Fruit fly (Drosophila melanogaster): ENCODE measurements around the gene MTA1-like.

Gene MTA1-like

dm6 chr3R:5601044-5601523, 47.5 kb downstream of the MTA1-like start, which contains the start of the genes kra and SecS (continued):
- TF ChIP-seq CG11723 (GFP tag; optimal IDR thresholded peaks at IDR 0.05): peak; percentile 57
- peak; percentile 82 for TF ChIP-seq phol (tag; optimal IDR thresholded peaks at IDR 0.05)
- TF ChIP-seq CG3847 (GFP tag; IDR thresholded peaks at IDR 0.05): no peak
- TF ChIP-seq Sox100B (GFP tag; optimal IDR thresholded peaks at IDR 0.05): peak; percentile 71
- peak; percentile 35 for TF ChIP-seq Antp (GFP tag; optimal IDR thresholded peaks at IDR 0.05)
- peak; percentile 14 for TF ChIP-seq CG13894 (tag; optimal IDR thresholded peaks at IDR 0.05)
- TF ChIP-seq HHEX (GFP tag; optimal IDR thresholded peaks at IDR 0.05): peak; percentile 3
- TF ChIP-seq Ets97D (GFP tag; optimal IDR thresholded peaks at IDR 0.05): peak; percentile 92
- peak; percentile 40 for TF ChIP-seq CG9609 (GFP tag; optimal IDR thresholded peaks at IDR 0.05)
- peak; percentile 97 for TF ChIP-seq CG9797 (GFP tag; optimal IDR thresholded peaks at IDR 0.05)
- peak; percentile 62 for TF ChIP-seq CG7556 (GFP tag; optimal IDR thresholded peaks at IDR 0.05)
- TF ChIP-seq HLH54F (GFP tag; optimal IDR thresholded peaks at IDR 0.05): peak; percentile 53
- TF ChIP-seq Atf-2 (GFP tag; optimal IDR thresholded peaks at IDR 0.05): peak; percentile 7
- no peak for TF ChIP-seq Nf-YB (GFP tag; optimal IDR thresholded peaks at IDR 0.05)
- no peak for TF ChIP-seq CG6254 (GFP tag; optimal IDR thresholded peaks at IDR 0.05)
- no peak for TF ChIP-seq CG10321 (GFP tag; IDR thresholded peaks at IDR 0.05)
- no peak for TF ChIP-seq vvl (GFP tag; IDR thresholded peaks at IDR 0.05)
- TF ChIP-seq CG10565 (GFP tag; optimal IDR thresholded peaks at IDR 0.05): no peak
- peak; percentile 2 for TF ChIP-seq ATbp (GFP tag; optimal IDR thresholded peaks at IDR 0.05)
- TF ChIP-seq CG12659 (GFP tag; optimal IDR thresholded peaks at IDR 0.05): peak; percentile 91
- TF ChIP-seq CG5953 (GFP tag; IDR thresholded peaks at IDR 0.05): no peak
- TF ChIP-seq CG9727 (GFP tag; optimal IDR thresholded peaks at IDR 0.05): peak; percentile 48
- TF ChIP-seq jumu (GFP tag; optimal IDR thresholded peaks at IDR 0.05): peak; percentile 48
- TF ChIP-seq CG12391 (tag; optimal IDR thresholded peaks at IDR 0.05): peak; percentile 74
- TF ChIP-seq Bteb2 (GFP tag; optimal IDR thresholded peaks at IDR 0.05): peak; percentile 29
- TF ChIP-seq CG15269 (tag; optimal IDR thresholded peaks at IDR 0.05): peak; percentile 54
- peak; percentile 57 for TF ChIP-seq CG7987 (GFP tag; optimal IDR thresholded peaks at IDR 0.05)
- peak; percentile 9 for TF ChIP-seq mirr (GFP tag; optimal IDR thresholded peaks at IDR 0.05)
- peak; percentile 43 to 92 for TF ChIP-seq tll (GFP tag; optimal IDR thresholded peaks at IDR 0.05)
- peak; percentile 72 for TF ChIP-seq CG12155 (GFP tag; optimal IDR thresholded peaks at IDR 0.05)
- TF ChIP-seq D19B (GFP tag; optimal IDR thresholded peaks at IDR 0.05): peak; percentile 4
- TF ChIP-seq unc-4 (GFP tag; IDR thresholded peaks at IDR 0.05; ENCODE audit: partially characterized antibody): no peak
- peak; percentile 81 for TF ChIP-seq Elba2 (GFP tag; optimal IDR thresholded peaks at IDR 0.05)
- TF ChIP-seq CG4282 (GFP tag; optimal IDR thresholded peaks at IDR 0.05): no peak
- no peak for TF ChIP-seq danr (GFP tag; IDR thresholded peaks at IDR 0.05)
- TF ChIP-seq grau (tag; optimal IDR thresholded peaks at IDR 0.05): peak; percentile 54
- no peak for TF ChIP-seq Lpt (GFP tag; optimal IDR thresholded peaks at IDR 0.05)
- TF ChIP-seq fd96Cb (tag; optimal IDR thresholded peaks at IDR 0.05): peak; percentile 29
- no peak for TF ChIP-seq wek (GFP tag; optimal IDR thresholded peaks at IDR 0.05)
- no peak for TF ChIP-seq otp (GFP tag; IDR thresholded peaks at IDR 0.05)
- peak; percentile 20 for TF ChIP-seq ash1 (GFP tag; optimal IDR thresholded peaks at IDR 0.05)
- TF ChIP-seq yki (optimal IDR thresholded peaks at IDR 0.05): no peak
- TF ChIP-seq CG1603 (tag; optimal IDR thresholded peaks at IDR 0.05): peak; percentile 86
- peak; percentile 86 for TF ChIP-seq CG14710 (tag; optimal IDR thresholded peaks at IDR 0.05)
- peak in 1 of 2 experiments; percentile 53 for TF ChIP-seq bsh (GFP tag; optimal IDR thresholded peaks at IDR 0.05)
- TF ChIP-seq CG17359 (tag; optimal IDR thresholded peaks at IDR 0.05): peak; percentile 34
- TF ChIP-seq unpg (GFP tag; optimal IDR thresholded peaks at IDR 0.05): peak; percentile 62
- TF ChIP-seq CG12104 (GFP tag; optimal IDR thresholded peaks at IDR 0.05): peak; percentile 75
- TF ChIP-seq CrebB (tag; optimal IDR thresholded peaks at IDR 0.05): peak; percentile 56
- TF ChIP-seq Hmx (GFP tag; optimal IDR thresholded peaks at IDR 0.05): no peak
